Fruit fly (Drosophila melanogaster): ENCODE data around the gene CG14298.
A peak's percentile ranks its signal among the peaks of the same experiment; 100 is the strongest.

CG14298 gene

dm6 chr3R:18912782-18913331 lies 37.5 kb downstream of the CG14298 start, which contains the start of gene Sgsh:
Gene Sgsh, minus strand, starts transcription at chr3R:18912922.
- TF ChIP-seq EcR (GFP tag; optimal IDR thresholded peaks at IDR 0.05) (no peak), CG8478 (optimal IDR thresholded peaks at IDR 0.05) (no peak), pan (optimal IDR thresholded peaks at IDR 0.05) (no peak), Dll (optimal IDR thresholded peaks at IDR 0.05) (no peak), psq (optimal IDR thresholded peaks at IDR 0.05) (no peak), usp (GFP tag; optimal IDR thresholded peaks at IDR 0.05) (no peak)

dm6 chr3R:18913856-18914593 lies 38.7 kb downstream of the CG14298 start:
- TF ChIP-seq EcR (GFP tag; optimal IDR thresholded peaks at IDR 0.05) (no peak), psq (optimal IDR thresholded peaks at IDR 0.05) (no peak), pan (optimal IDR thresholded peaks at IDR 0.05) (no peak), usp (GFP tag; optimal IDR thresholded peaks at IDR 0.05) (no peak), Dll (optimal IDR thresholded peaks at IDR 0.05) (no peak), CG8478 (optimal IDR thresholded peaks at IDR 0.05) (no peak)

- TF ChIP-seq EcR (GFP tag; optimal IDR thresholded peaks at IDR 0.05): no peak
- TF ChIP-seq pan (optimal IDR thresholded peaks at IDR 0.05): no peak
- no peak for TF ChIP-seq psq (optimal IDR thresholded peaks at IDR 0.05)
- no peak for TF ChIP-seq CG8478 (optimal IDR thresholded peaks at IDR 0.05)
- no peak for TF ChIP-seq Dll (optimal IDR thresholded peaks at IDR 0.05)
- no peak for TF ChIP-seq usp (GFP tag; optimal IDR thresholded peaks at IDR 0.05)
Measured at dm6 chr3R:18914594-18915275, 39.4 kb downstream of the CG14298 start, which contains the start of gene Xrp1. Gene Xrp1, plus strand, starts transcription at chr3R:18914968.

- TF ChIP-seq CG8478 (optimal IDR thresholded peaks at IDR 0.05) (no peak), pan (optimal IDR thresholded peaks at IDR 0.05) (no peak), psq (optimal IDR thresholded peaks at IDR 0.05) (no peak), Dll (optimal IDR thresholded peaks at IDR 0.05) (no peak), usp (GFP tag; optimal IDR thresholded peaks at IDR 0.05) (no peak)
Measured at dm6 chr3R:18915644-18916194, 40.4 kb downstream of the CG14298 start.

- TF ChIP-seq pan (optimal IDR thresholded peaks at IDR 0.05) (no peak), EcR (GFP tag; optimal IDR thresholded peaks at IDR 0.05) (no peak), CG8478 (optimal IDR thresholded peaks at IDR 0.05) (no peak), psq (optimal IDR thresholded peaks at IDR 0.05) (no peak), Dll (optimal IDR thresholded peaks at IDR 0.05) (no peak), usp (GFP tag; optimal IDR thresholded peaks at IDR 0.05) (no peak)
Measured at dm6 chr3R:18916715-18917253, 41.5 kb downstream of the CG14298 start.

dm6 chr3R:18917976-18918871 lies 42.9 kb downstream of the CG14298 start:
- no peak for TF ChIP-seq psq (optimal IDR thresholded peaks at IDR 0.05)
- TF ChIP-seq EcR (GFP tag; optimal IDR thresholded peaks at IDR 0.05): peak in 1 of 2 experiments; percentile 13
- no peak for TF ChIP-seq pan (optimal IDR thresholded peaks at IDR 0.05)
- TF ChIP-seq Dll (optimal IDR thresholded peaks at IDR 0.05): no peak

dm6 chr3R:18918872-18919339 lies 43.6 kb downstream of the CG14298 start:
- TF ChIP-seq psq (optimal IDR thresholded peaks at IDR 0.05) (no peak), pan (optimal IDR thresholded peaks at IDR 0.05) (no peak), CG8478 (optimal IDR thresholded peaks at IDR 0.05) (no peak), usp (GFP tag; optimal IDR thresholded peaks at IDR 0.05) (no peak), Dll (optimal IDR thresholded peaks at IDR 0.05) (no peak), EcR (GFP tag; optimal IDR thresholded peaks at IDR 0.05) (no peak)

- TF ChIP-seq EcR (GFP tag; optimal IDR thresholded peaks at IDR 0.05) (no peak), CG8478 (optimal IDR thresholded peaks at IDR 0.05) (peak; percentile 62)
Measured at dm6 chr3R:18923208-18923761, 48.0 kb downstream of the CG14298 start.

- TF ChIP-seq CG8478 (optimal IDR thresholded peaks at IDR 0.05): peak; percentile 70
- no peak for TF ChIP-seq EcR (GFP tag; optimal IDR thresholded peaks at IDR 0.05)
Measured at dm6 chr3R:18923802-18924635, 48.7 kb downstream of the CG14298 start.

- no peak for TF ChIP-seq EcR (GFP tag; optimal IDR thresholded peaks at IDR 0.05)
- no peak for TF ChIP-seq pan (optimal IDR thresholded peaks at IDR 0.05)
- no peak for TF ChIP-seq usp (GFP tag; optimal IDR thresholded peaks at IDR 0.05)
- no peak for TF ChIP-seq psq (optimal IDR thresholded peaks at IDR 0.05)
- TF ChIP-seq CG8478 (optimal IDR thresholded peaks at IDR 0.05): no peak
- TF ChIP-seq Dll (optimal IDR thresholded peaks at IDR 0.05): no peak
Measured at dm6 chr3R:18924636-18924977, 49.3 kb downstream of the CG14298 start.

All from whole organism.